Worm (Caenorhabditis elegans) whole organism, young adult: ENCODE data around the gene mcm-2.

Experiments used
- F23B12.7 ChIP-seq: sonication (generic microtip); optimal IDR thresholded peaks from 2 replicates; lab custom pipeline; 2017; ENCODE audit warnings: missing genetic modification characterization, mild to moderate bottlenecking, missing compliant biosample characterization, antibody characterized with exemption, moderate library complexity; ENCODE audit not compliant: insufficient read depth
- F33H1.4 ChIP-seq: fragments of 200-800 bp; sonication (Bioruptor generic); IDR thresholded peaks from 2 replicates; pipeline ENCODE4 v1.3.6; 2022; ENCODE audit warnings: missing genetic modification reagents, missing genetic modification characterization, missing compliant biosample characterization
- ZK185.1 ChIP-seq: sonication (generic microtip); optimal IDR thresholded peaks from 2 replicates; lab custom pipeline; 2016; ENCODE audit warnings: mild to moderate bottlenecking, missing genetic modification characterization, missing compliant biosample characterization; ENCODE audit not compliant: poor library complexity, severe bottlenecking
- aptf-2 ChIP-seq: fragments of 200-800 bp; sonication (Bioruptor generic); conservative IDR thresholded peaks from 2 replicates; pipeline ENCODE4 v1.3.6; 2022; ENCODE audit warnings: missing genetic modification reagents, missing genetic modification characterization, missing compliant biosample characterization
- ceh-58 ChIP-seq: fragments of 200-800 bp; sonication (Bioruptor generic); IDR thresholded peaks from 2 replicates; pipeline ENCODE4 v1.3.6; 2022; ENCODE audit warnings: missing genetic modification characterization, missing compliant biosample characterization
- dox-1 ChIP-seq: fragments of 200-800 bp; sonication (Bioruptor generic); IDR thresholded peaks from 2 replicates; pipeline ENCODE4 v1.3.6; 2022; ENCODE audit warnings: missing genetic modification reagents, missing genetic modification characterization, missing compliant biosample characterization
- mel-28 ChIP-seq: sonication (generic microtip); optimal IDR thresholded peaks from 2 replicates; lab custom pipeline; 2016; ENCODE audit warnings: borderline replicate concordance, mild to moderate bottlenecking, missing genetic modification characterization, missing compliant biosample characterization
- nfyb-1 ChIP-seq: fragments of 200-800 bp; sonication (Bioruptor generic); IDR thresholded peaks from 2 replicates; pipeline ENCODE4 v1.3.6; 2022; ENCODE audit warnings: missing genetic modification reagents, missing genetic modification characterization, missing compliant biosample characterization
- unc-62 ChIP-seq: fragments of 150-350 bp; optimal IDR thresholded peaks from 2 replicates; lab custom pipeline; 2014; ENCODE audit warnings: missing biosample characterization, missing genetic modification reagents, missing genetic modification characterization

ce11 chrII:11976727-11977259 is 29.6 kb downstream of the mcm-2 start:
- TF ChIP-seq aptf-2 (GFP tag; lab: Robert Waterston, UW) (no peak), ceh-58 (GFP tag; lab: Robert Waterston, UW) (no peak), mel-28 (tag; lab: Kevin White, UChicago) (no peak), ZK185.1 (no peak), F23B12.7 (no peak), unc-62 (no peak), F33H1.4 (GFP tag; lab: Robert Waterston, UW) (no peak), dox-1 (GFP tag; lab: Robert Waterston, UW) (no peak), nfyb-1 (GFP tag; lab: Robert Waterston, UW) (no peak)
